Worm (Caenorhabditis elegans) whole organism, early embryonic: ENCODE data around the gene ZC239.15.

Source experiments
- F13C5.2 ChIP-seq: sonication (generic microtip); optimal IDR thresholded peaks from 2 replicates; lab custom pipeline; 2017; ENCODE audit warnings: mild to moderate bottlenecking, missing genetic modification characterization, inconsistent platforms, missing compliant biosample characterization
- aly-1 ChIP-seq: sonication (generic microtip); optimal IDR thresholded peaks from 2 replicates; lab custom pipeline; 2016; ENCODE audit warnings: missing genetic modification characterization, missing compliant biosample characterization
- ama-1 ChIP-seq: fragments of 150-350 bp; optimal IDR thresholded peaks from 2 replicates; lab custom pipeline; 2014
- ceh-13 ChIP-seq: fragments of 200-800 bp; sonication (Bioruptor generic); optimal IDR thresholded peaks from 2 replicates; lab custom pipeline; 2018; ENCODE audit warnings: mild to moderate bottlenecking, missing genetic modification characterization, missing compliant biosample characterization
- ets-7 ChIP-seq: sonication (generic microtip); optimal IDR thresholded peaks from 2 replicates; lab custom pipeline; 2016; ENCODE audit warnings: missing genotype, missing genetic modification characterization, missing compliant biosample characterization
- flt-1 ChIP-seq: fragments of 200-800 bp; sonication (Bioruptor generic); IDR thresholded peaks from 2 replicates; pipeline ENCODE4 v1.3.6; 2022; ENCODE audit warnings: missing genetic modification characterization, missing compliant biosample characterization
- hmbx-1 ChIP-seq: sonication (generic microtip); optimal IDR thresholded peaks from 2 replicates; lab custom pipeline; 2016; ENCODE audit warnings: mild to moderate bottlenecking, missing genetic modification characterization, missing compliant biosample characterization
- hnd-1 ChIP-seq: sonication (generic microtip); optimal IDR thresholded peaks from 2 replicates; lab custom pipeline; 2016; ENCODE audit warnings: missing genetic modification characterization, missing compliant biosample characterization
- pes-1 ChIP-seq: fragments of 200-800 bp; sonication (Bioruptor generic); IDR thresholded peaks from 2 replicates; pipeline ENCODE4 v1.3.6; 2022; ENCODE audit warnings: missing genetic modification reagents, missing genetic modification characterization, missing compliant biosample characterization
- scrt-1 ChIP-seq: fragments of 200-800 bp; sonication (Bioruptor generic); IDR thresholded peaks from 2 replicates; pipeline ENCODE4 v1.3.6; 2022; ENCODE audit warnings: missing genetic modification characterization, missing compliant biosample characterization
- sea-1 ChIP-seq: fragments of 200-800 bp; sonication (Bioruptor generic); conservative IDR thresholded peaks from 2 replicates; pipeline ENCODE4 v1.3.6; 2022; ENCODE audit warnings: missing genetic modification characterization, missing compliant biosample characterization
- tbx-37 ChIP-seq: fragments of 200-800 bp; sonication (Bioruptor generic); conservative IDR thresholded peaks from 2 replicates; pipeline ENCODE4 v1.3.6; 2022; ENCODE audit warnings: missing genetic modification reagents, missing genetic modification characterization, missing compliant biosample characterization

DNA sequence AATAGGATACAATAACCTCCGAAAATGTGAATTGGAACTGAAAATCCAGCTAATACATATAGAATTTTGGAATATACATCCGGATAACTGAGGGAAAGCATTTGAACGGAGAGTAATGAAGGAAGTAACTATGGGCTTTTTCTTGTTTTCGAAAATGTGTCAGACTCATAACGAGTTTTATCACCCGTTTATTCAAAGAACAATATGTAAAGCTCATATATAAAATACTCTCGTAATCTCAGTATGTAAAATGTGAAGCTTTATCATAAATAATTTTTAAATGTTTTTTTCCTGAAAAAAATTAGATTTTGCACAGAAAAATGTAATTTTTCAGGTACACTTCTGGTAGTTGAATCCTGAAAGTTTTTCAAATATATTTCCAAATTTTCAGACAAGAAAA, 5.9 kb upstream of the ZC239.15 start, which contains the start of gene srh-297:
- TF ChIP-seq F13C5.2 (tag; lab: Kevin White, UChicago) (no peak), scrt-1 (no peak), ama-1 (no peak), ceh-13 (GFP tag; lab: Kevin White, UChicago) (no peak), pes-1 (GFP tag; lab: Robert Waterston, UW) (no peak), sea-1 (GFP tag; lab: Robert Waterston, UW) (no peak), flt-1 (GFP tag; lab: Robert Waterston, UW) (no peak), aly-1 (tag; lab: Kevin White, UChicago) (no peak), tbx-37 (GFP tag; lab: Robert Waterston, UW) (no peak), hnd-1 (tag; lab: Kevin White, UChicago) (no peak), hmbx-1 (no peak), ets-7 (no peak)
